Worm (Caenorhabditis elegans) whole organism, early embryonic: ENCODE measurements around the gene ins-39.

Experiments
- B0310.2 ChIP-seq: sonication (generic microtip); optimal IDR thresholded peaks from 2 replicates; lab custom pipeline; 2016; ENCODE audit warnings: mild to moderate bottlenecking, missing genetic modification characterization, missing compliant biosample characterization
- F13C5.2 ChIP-seq: sonication (generic microtip); optimal IDR thresholded peaks from 2 replicates; lab custom pipeline; 2017; ENCODE audit warnings: mild to moderate bottlenecking, missing genetic modification characterization, inconsistent platforms, missing compliant biosample characterization
- ama-1 ChIP-seq: fragments of 150-350 bp; optimal IDR thresholded peaks from 2 replicates; lab custom pipeline; 2014
- ceh-13 ChIP-seq: fragments of 200-800 bp; sonication (Bioruptor generic); optimal IDR thresholded peaks from 2 replicates; lab custom pipeline; 2018; ENCODE audit warnings: mild to moderate bottlenecking, missing genetic modification characterization, missing compliant biosample characterization
- ceh-36 ChIP-seq: sonication (generic microtip); optimal IDR thresholded peaks from 2 replicates; lab custom pipeline; 2016; ENCODE audit warnings: missing genetic modification characterization, inconsistent platforms, missing compliant biosample characterization
- flt-1 ChIP-seq: fragments of 200-800 bp; sonication (Bioruptor generic); IDR thresholded peaks from 2 replicates; pipeline ENCODE4 v1.3.6; 2022; ENCODE audit warnings: missing genetic modification characterization, missing compliant biosample characterization
- hmbx-1 ChIP-seq: sonication (generic microtip); optimal IDR thresholded peaks from 2 replicates; lab custom pipeline; 2016; ENCODE audit warnings: mild to moderate bottlenecking, missing genetic modification characterization, missing compliant biosample characterization
- hmg-4 ChIP-seq: fragments of 200-800 bp; sonication (Bioruptor generic); optimal IDR thresholded peaks from 2 replicates; lab custom pipeline; 2018; ENCODE audit warnings: mild to moderate bottlenecking, missing genetic modification characterization, missing compliant biosample characterization
- pes-1 ChIP-seq: fragments of 200-800 bp; sonication (Bioruptor generic); IDR thresholded peaks from 2 replicates; pipeline ENCODE4 v1.3.6; 2022; ENCODE audit warnings: missing genetic modification reagents, missing genetic modification characterization, missing compliant biosample characterization
- scrt-1 ChIP-seq: fragments of 200-800 bp; sonication (Bioruptor generic); IDR thresholded peaks from 2 replicates; pipeline ENCODE4 v1.3.6; 2022; ENCODE audit warnings: missing genetic modification characterization, missing compliant biosample characterization
- sea-1 ChIP-seq: fragments of 200-800 bp; sonication (Bioruptor generic); conservative IDR thresholded peaks from 2 replicates; pipeline ENCODE4 v1.3.6; 2022; ENCODE audit warnings: missing genetic modification characterization, missing compliant biosample characterization
- tra-4 ChIP-seq: sonication (generic microtip); optimal IDR thresholded peaks from 2 replicates; lab custom pipeline; 2017; ENCODE audit warnings: missing genetic modification characterization, missing compliant biosample characterization

ce11 chrX:1360631-1361030 is 16.4 kb upstream of the ins-39 start, which contains the start of gene F56C3.4:
- TF ChIP-seq hmbx-1 (tag; lab: Kevin White, UChicago) (no peak), ama-1 (lab: Kevin White, UChicago) (no peak), tra-4 (tag; lab: Kevin White, UChicago) (no peak), flt-1 (GFP tag; lab: Robert Waterston, UW) (no peak), hmg-4 (GFP tag; lab: Kevin White, UChicago) (no peak), ceh-36 (tag; lab: Kevin White, UChicago) (no peak), ceh-13 (GFP tag; lab: Kevin White, UChicago) (no peak), F13C5.2 (tag; lab: Kevin White, UChicago) (no peak), sea-1 (GFP tag; lab: Robert Waterston, UW) (no peak), pes-1 (GFP tag; lab: Robert Waterston, UW) (no peak), scrt-1 (GFP tag; lab: Robert Waterston, UW) (no peak), B0310.2 (tag; lab: Kevin White, UChicago) (no peak)
